Worm (Caenorhabditis elegans) whole organism, L4 larva: ENCODE measurements around the gene tam-1.

Experiments
- D1046.2 ChIP-seq: fragments of 200-800 bp; sonication (Bioruptor generic); IDR thresholded peaks from 2 replicates; pipeline ENCODE4 v1.3.6; 2022; ENCODE audit warnings: missing genetic modification characterization, missing compliant biosample characterization
- aly-2 ChIP-seq: sonication (generic microtip); optimal IDR thresholded peaks from 2 replicates; lab custom pipeline; 2018; ENCODE audit warnings: missing biosample characterization, missing genetic modification characterization
- ceh-32 ChIP-seq: sonication (generic microtip); optimal IDR thresholded peaks from 2 replicates; lab custom pipeline; 2016; ENCODE audit warnings: mild to moderate bottlenecking, missing genetic modification characterization, missing compliant biosample characterization; ENCODE audit not compliant: poor library complexity
- dve-1 ChIP-seq: sonication (generic microtip); optimal IDR thresholded peaks from 2 replicates; lab custom pipeline; 2017; ENCODE audit warnings: antibody characterized with exemption, mild to moderate bottlenecking, missing genetic modification characterization, missing compliant biosample characterization; ENCODE audit not compliant: insufficient read depth
- jun-1 ChIP-seq: fragments of 150-350 bp; optimal IDR thresholded peaks from 2 replicates; lab custom pipeline; 2014; ENCODE audit warnings: missing biosample characterization, missing genetic modification reagents, missing genetic modification characterization
- lin-15B ChIP-seq: fragments of 150-350 bp; sonication (generic microtip); optimal IDR thresholded peaks from 3 replicates; lab custom pipeline; 2014; ENCODE audit warnings: missing biosample characterization, missing genetic modification characterization
- lin-39 ChIP-seq: fragments of 150-350 bp; optimal IDR thresholded peaks from 2 replicates; lab custom pipeline; 2014; ENCODE audit warnings: missing biosample characterization, missing genetic modification reagents, missing genetic modification characterization
- mes-2 ChIP-seq: sonication (generic microtip); optimal IDR thresholded peaks from 2 replicates; lab custom pipeline; 2016; ENCODE audit warnings: missing genotype, mild to moderate bottlenecking, missing genetic modification characterization, missing compliant biosample characterization; ENCODE audit not compliant: poor library complexity, severe bottlenecking
- set-16 ChIP-seq: fragments of 200-800 bp; sonication (Bioruptor generic); IDR thresholded peaks from 2 replicates; pipeline ENCODE4 v1.3.6; 2022; ENCODE audit warnings: missing genetic modification reagents, missing genetic modification characterization, missing compliant biosample characterization
- spr-1 ChIP-seq: sonication (generic microtip); optimal IDR thresholded peaks from 2 replicates; lab custom pipeline; 2016; ENCODE audit warnings: mild to moderate bottlenecking, missing genetic modification characterization, missing compliant biosample characterization
- tra-1 ChIP-seq: fragments of 200-800 bp; sonication (Bioruptor generic); IDR thresholded peaks from 2 replicates; pipeline ENCODE4 v1.3.6; 2022; ENCODE audit warnings: missing genetic modification reagents, missing genetic modification characterization, missing compliant biosample characterization
- unc-39 ChIP-seq: sonication (generic microtip); optimal IDR thresholded peaks from 2 replicates; lab custom pipeline; 2017; ENCODE audit warnings: missing biosample characterization, missing genetic modification characterization
- zag-1 ChIP-seq: fragments of 150-350 bp; optimal IDR thresholded peaks from 2 replicates; lab custom pipeline; 2014; ENCODE audit warnings: missing biosample characterization, missing genetic modification characterization
- zip-11 ChIP-seq: fragments of 200-800 bp; sonication (Bioruptor generic); IDR thresholded peaks from 2 replicates; pipeline ENCODE4 v1.3.6; 2022; ENCODE audit warnings: missing genetic modification characterization, missing compliant biosample characterization

DNA sequence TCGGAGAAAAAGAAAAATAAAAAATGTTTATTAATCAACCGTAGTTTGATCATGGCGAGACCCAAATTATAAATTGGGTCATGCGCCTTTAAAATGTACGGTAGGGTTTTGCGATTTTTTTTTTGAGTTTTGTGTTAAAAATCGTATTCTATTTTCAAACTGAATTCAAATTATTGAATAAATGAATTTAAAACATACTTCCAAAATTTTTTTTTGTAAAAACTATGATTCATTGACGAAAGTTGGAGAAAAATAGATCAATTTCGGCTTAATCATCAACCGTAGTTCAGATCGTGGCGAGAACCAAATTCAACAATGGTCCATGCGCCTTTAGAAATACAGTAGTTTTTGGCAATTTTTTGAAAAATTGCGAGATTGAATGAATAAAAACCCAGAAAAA, 704 bp upstream of the tam-1 start:
- TF ChIP-seq zag-1 (tag; lab: Kevin White, UChicago) = no peak
- TF ChIP-seq lin-15B (tag; lab: Kevin White, UChicago) = no peak
- no peak for TF ChIP-seq aly-2 (tag; lab: Kevin White, UChicago)
- TF ChIP-seq dve-1 (tag; lab: Kevin White, UChicago) = no peak
- no peak for TF ChIP-seq mes-2 (tag; lab: Kevin White, UChicago)
- no peak for TF ChIP-seq D1046.2
- TF ChIP-seq spr-1 (tag; lab: Kevin White, UChicago) = no peak
- TF ChIP-seq set-16 (GFP tag; lab: Robert Waterston, UW) = no peak
- TF ChIP-seq jun-1 (tag; lab: Kevin White, UChicago) = no peak
- TF ChIP-seq lin-39 (tag; lab: Kevin White, UChicago) = no peak
- TF ChIP-seq ceh-32 (tag; lab: Kevin White, UChicago) = no peak
- TF ChIP-seq tra-1 (GFP tag; lab: Robert Waterston, UW) = no peak
- no peak for TF ChIP-seq zip-11 (GFP tag; lab: Robert Waterston, UW)
- no peak for TF ChIP-seq unc-39
